Worm (Caenorhabditis elegans) whole organism, mixed stage, embryonic: ENCODE results near the gene EEED8.12.

ENCODE experiments used
- M03D4.4 ChIP-seq: sonication (generic microtip); optimal IDR thresholded peaks from 2 replicates; lab custom pipeline; 2017; ENCODE audit warnings: mild to moderate bottlenecking, missing genetic modification characterization, missing compliant biosample characterization
- bed-3 ChIP-seq: fragments of 200-800 bp; sonication (Bioruptor generic); optimal IDR thresholded peaks from 3 replicates; lab custom pipeline; 2018; ENCODE audit warnings: mild to moderate bottlenecking, missing genetic modification characterization, moderate library complexity, missing compliant biosample characterization
- blmp-1 ChIP-seq: fragments of 150-350 bp; optimal IDR thresholded peaks from 2 replicates; lab custom pipeline; 2014; ENCODE audit warnings: missing biosample characterization, missing genetic modification characterization
- ceh-39 ChIP-seq: fragments of 150-350 bp; optimal IDR thresholded peaks from 2 replicates; lab custom pipeline; 2014; ENCODE audit warnings: missing biosample characterization, missing genetic modification characterization
- ceh-43 ChIP-seq: fragments of 200-800 bp; sonication (Bioruptor generic); optimal IDR thresholded peaks from 2 replicates; lab custom pipeline; 2018; ENCODE audit warnings: mild to moderate bottlenecking, missing genetic modification characterization, moderate library complexity, missing compliant biosample characterization
- ceh-83 ChIP-seq: fragments of 200-800 bp; sonication (Bioruptor generic); optimal IDR thresholded peaks from 2 replicates; lab custom pipeline; 2018; ENCODE audit warnings: mild to moderate bottlenecking, missing genetic modification characterization, missing compliant biosample characterization
- ces-1 ChIP-seq: fragments of 150-350 bp; optimal IDR thresholded peaks from 2 replicates; lab custom pipeline; 2014; ENCODE audit warnings: missing biosample characterization, missing genetic modification reagents, missing genetic modification characterization
- cnd-1 ChIP-seq: fragments of 200-800 bp; sonication (Bioruptor generic); optimal IDR thresholded peaks from 2 replicates; lab custom pipeline; 2018; ENCODE audit warnings: mild to moderate bottlenecking, missing genetic modification characterization, missing compliant biosample characterization
- drap-1 ChIP-seq: fragments of 200-800 bp; sonication (Bioruptor generic); optimal IDR thresholded peaks from 3 replicates; lab custom pipeline; 2018; ENCODE audit warnings: mild to moderate bottlenecking, missing genetic modification characterization, missing compliant biosample characterization
- elt-1 ChIP-seq: sonication (generic microtip); optimal IDR thresholded peaks from 2 replicates; lab custom pipeline; 2017; ENCODE audit warnings: missing genetic modification characterization, mild to moderate bottlenecking, missing compliant biosample characterization, antibody characterized with exemption, moderate library complexity, borderline replicate concordance; ENCODE audit not compliant: insufficient read depth
- elt-3 ChIP-seq: fragments of 150-350 bp; optimal IDR thresholded peaks from 2 replicates; lab custom pipeline; 2014; ENCODE audit warnings: missing biosample characterization, missing genetic modification characterization
- flh-1 ChIP-seq: fragments of 200-800 bp; sonication (Bioruptor generic); optimal IDR thresholded peaks from 2 replicates; lab custom pipeline; 2018; ENCODE audit warnings: mild to moderate bottlenecking, missing genetic modification characterization, moderate library complexity, missing compliant biosample characterization
- ham-2 ChIP-seq: fragments of 200-800 bp; sonication (Bioruptor generic); optimal IDR thresholded peaks from 2 replicates; lab custom pipeline; 2018; ENCODE audit warnings: mild to moderate bottlenecking, missing genetic modification characterization, missing compliant biosample characterization
- hlh-1 ChIP-seq: fragments of 150-350 bp; optimal IDR thresholded peaks from 2 replicates; lab custom pipeline; 2014; ENCODE audit warnings: missing biosample characterization, missing genetic modification reagents, missing genetic modification characterization
- lin-13 ChIP-seq: fragments of 150-350 bp; optimal IDR thresholded peaks from 2 replicates; lab custom pipeline; 2014; ENCODE audit warnings: missing biosample characterization, missing genetic modification characterization
- lin-32 ChIP-seq: fragments of 200-800 bp; sonication (Bioruptor generic); optimal IDR thresholded peaks from 2 replicates; lab custom pipeline; 2018; ENCODE audit warnings: mild to moderate bottlenecking, missing genetic modification characterization, missing compliant biosample characterization
- lsy-2 ChIP-seq: fragments of 150-350 bp; optimal IDR thresholded peaks from 2 replicates; lab custom pipeline; 2014; ENCODE audit warnings: missing biosample characterization, missing genetic modification characterization
- mab-5 ChIP-seq: fragments of 150-350 bp; optimal IDR thresholded peaks from 2 replicates; lab custom pipeline; 2014; ENCODE audit warnings: missing biosample characterization, missing genetic modification characterization
- mep-1 ChIP-seq: fragments of 150-350 bp; optimal IDR thresholded peaks from 2 replicates; lab custom pipeline; 2017; ENCODE audit warnings: missing biosample characterization, missing genetic modification reagents, missing genetic modification characterization, inconsistent platforms
- mls-2 ChIP-seq: sonication (generic microtip); optimal IDR thresholded peaks from 2 replicates; lab custom pipeline; 2016; ENCODE audit warnings: mild to moderate bottlenecking, missing genetic modification characterization, moderate library complexity, missing compliant biosample characterization
- nhr-12 ChIP-seq: fragments of 150-350 bp; optimal IDR thresholded peaks from 2 replicates; lab custom pipeline; 2014; ENCODE audit warnings: missing biosample characterization, missing genetic modification characterization
- nhr-2 ChIP-seq: fragments of 150-350 bp; optimal IDR thresholded peaks from 2 replicates; lab custom pipeline; 2014; ENCODE audit warnings: missing biosample characterization, missing genetic modification characterization
- nhr-237 ChIP-seq: fragments of 150-350 bp; optimal IDR thresholded peaks from 2 replicates; lab custom pipeline; 2014; ENCODE audit warnings: missing biosample characterization, missing genetic modification characterization
- nhr-28 ChIP-seq: fragments of 150-350 bp; optimal IDR thresholded peaks from 2 replicates; lab custom pipeline; 2014; ENCODE audit warnings: missing biosample characterization, missing genetic modification characterization
- nhr-76 ChIP-seq: sonication (generic microtip); optimal IDR thresholded peaks from 2 replicates; lab custom pipeline; 2017; ENCODE audit warnings: missing biosample characterization, missing genetic modification characterization
- pha-4 ChIP-seq: fragments of 150-350 bp; optimal IDR thresholded peaks from 2 replicates; lab custom pipeline; 2018; ENCODE audit warnings: missing biosample characterization, missing genetic modification reagents, missing genetic modification characterization
- sem-2 ChIP-seq: fragments of 200-800 bp; sonication (Bioruptor generic); optimal IDR thresholded peaks from 2 replicates; lab custom pipeline; 2018; ENCODE audit warnings: mild to moderate bottlenecking, missing genetic modification characterization, missing compliant biosample characterization
- snpc-4 ChIP-seq: fragments of 150-350 bp; optimal IDR thresholded peaks from 2 replicates; lab custom pipeline; 2014; ENCODE audit warnings: missing biosample characterization, missing genetic modification characterization
- sptf-1 ChIP-seq: sonication (generic microtip); optimal IDR thresholded peaks from 2 replicates; lab custom pipeline; 2017; ENCODE audit warnings: mild to moderate bottlenecking, missing genetic modification characterization, moderate library complexity, missing compliant biosample characterization
- tbx-8 ChIP-seq: fragments of 200-800 bp; sonication (Bioruptor generic); optimal IDR thresholded peaks from 2 replicates; lab custom pipeline; 2018; ENCODE audit warnings: mild to moderate bottlenecking, missing genetic modification characterization, moderate library complexity, missing compliant biosample characterization
- unc-120 ChIP-seq: sonication (generic microtip); optimal IDR thresholded peaks from 2 replicates; lab custom pipeline; 2017; ENCODE audit warnings: missing genetic modification characterization, missing compliant biosample characterization; ENCODE audit not compliant: poor library complexity, severe bottlenecking
- unc-39 ChIP-seq: fragments of 150-350 bp; optimal IDR thresholded peaks from 2 replicates; lab custom pipeline; 2014; ENCODE audit warnings: missing biosample characterization, missing genetic modification characterization
- unc-62 ChIP-seq: fragments of 150-350 bp; optimal IDR thresholded peaks from 2 replicates; lab custom pipeline; 2014; ENCODE audit warnings: missing biosample characterization, missing genetic modification reagents, missing genetic modification characterization
- zip-8 ChIP-seq: fragments of 150-350 bp; optimal IDR thresholded peaks from 2 replicates; lab custom pipeline; 2014; ENCODE audit warnings: missing biosample characterization, missing genetic modification characterization
- ztf-11 ChIP-seq: fragments of 150-350 bp; optimal IDR thresholded peaks from 2 replicates; lab custom pipeline; 2014; ENCODE audit warnings: missing biosample characterization, missing genetic modification characterization

Gene EEED8.12

DNA sequence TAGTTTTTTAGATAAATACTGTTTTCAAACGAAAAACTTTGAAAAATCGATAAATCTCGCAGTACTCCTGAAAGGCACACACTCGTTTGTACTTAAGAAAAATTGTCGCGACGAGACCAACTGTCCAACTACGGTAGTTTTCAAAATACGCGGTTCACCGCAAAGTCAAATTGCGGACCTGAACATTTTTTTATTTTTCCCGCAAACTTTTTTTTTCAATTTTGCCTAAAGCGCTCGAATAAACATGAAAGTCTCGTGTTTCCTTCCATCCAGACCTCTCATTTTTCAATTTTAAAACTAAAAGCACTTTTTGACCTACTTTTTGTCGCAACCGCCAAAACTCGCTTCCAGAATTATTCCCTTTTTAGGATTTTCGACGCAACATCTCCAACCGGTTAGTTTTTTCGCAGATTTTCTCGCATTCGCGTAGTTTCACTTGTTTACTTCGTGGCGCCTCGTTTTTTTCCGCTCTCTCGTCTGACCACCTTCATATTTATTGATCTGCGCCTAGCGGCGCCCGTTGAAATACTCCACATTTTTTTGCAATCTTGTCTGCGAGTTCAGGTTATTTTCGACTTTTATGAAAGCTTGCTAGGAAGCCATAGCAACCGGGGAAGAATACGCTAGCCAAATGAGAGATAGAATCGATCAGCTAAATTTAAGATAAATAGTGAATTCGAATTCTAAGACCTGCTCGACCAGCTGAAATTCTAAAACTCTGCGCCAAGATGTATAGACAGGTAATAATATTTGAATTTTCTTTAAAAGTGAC lies 31.2 kb downstream of the EEED8.12 start, which contains the start of gene prdx-2:
Gene prdx-2, plus strand, starts transcription at position 729 of the 772 bp plus-strand sequence.
- TF ChIP-seq lin-32 = no peak
- peak; percentile 70 for TF ChIP-seq lsy-2 (tag; lab: Kevin White, UChicago)

- no peak for TF ChIP-seq ztf-11 (tag; lab: Kevin White, UChicago)
- no peak for TF ChIP-seq pha-4 (tag; lab: Kevin White, UChicago)
- TF ChIP-seq snpc-4 = no peak
- no peak for TF ChIP-seq mab-5
- TF ChIP-seq tbx-8 (GFP tag; lab: Kevin White, UChicago) = no peak
- TF ChIP-seq ceh-43 = no peak
- TF ChIP-seq lin-32 = no peak
- no peak for TF ChIP-seq zip-8 (tag; lab: Kevin White, UChicago)
- no peak for TF ChIP-seq sem-2
- no peak for TF ChIP-seq ces-1 (GFP tag; lab: Kevin White, UChicago)
- no peak for TF ChIP-seq hlh-1 (tag; lab: Kevin White, UChicago)
- no peak for TF ChIP-seq unc-62 (GFP tag; lab: Kevin White, UChicago)
- no peak for TF ChIP-seq mep-1 (tag; lab: Kevin White, UChicago)
- no peak for TF ChIP-seq bed-3
- TF ChIP-seq nhr-76 (tag; lab: Kevin White, UChicago) = no peak
- no peak for TF ChIP-seq sptf-1
- TF ChIP-seq nhr-28 (tag; lab: Kevin White, UChicago) = no peak
- no peak for TF ChIP-seq lin-13
These were observed 33.9 kb downstream of the EEED8.12 start, which contains the start of gene algn-2 for ce11 chrII:5374967-5375366. algn-2 (plus strand) TSS chrII:5375267.

DNA sequence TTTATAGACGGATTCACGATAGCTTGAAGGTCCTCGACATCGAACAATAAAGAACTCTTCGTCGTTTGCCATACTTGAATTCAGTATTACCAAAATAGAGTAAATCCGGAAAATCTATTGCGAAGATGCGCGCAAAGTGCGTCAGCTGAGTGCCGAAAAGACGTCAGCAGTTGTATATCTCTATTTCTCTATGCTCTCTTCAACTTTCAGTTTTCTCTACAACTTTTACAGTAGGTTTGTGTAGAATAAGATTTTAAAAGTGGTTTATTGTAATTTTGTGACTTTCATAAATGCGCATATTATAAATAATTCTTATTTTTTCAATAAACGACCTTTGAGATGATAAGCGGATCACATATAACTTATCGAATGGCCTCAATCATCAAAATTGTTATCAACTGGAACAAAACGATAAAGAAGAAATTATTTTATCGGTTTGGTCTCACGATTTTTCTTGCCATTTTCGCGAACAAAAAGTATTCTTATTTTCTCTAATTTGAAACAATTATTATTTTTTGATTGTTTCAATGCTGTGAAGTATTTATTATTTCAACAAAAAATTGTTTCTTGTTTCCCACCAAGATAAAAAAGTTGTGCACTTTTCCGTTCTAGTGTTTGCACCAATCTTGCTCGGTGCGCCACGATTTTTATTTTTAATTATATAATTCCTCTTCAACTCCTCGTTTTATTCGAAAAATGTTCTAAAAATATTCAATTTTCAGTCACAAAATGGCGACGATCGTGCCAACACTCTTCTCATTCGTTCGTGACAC lies 35.4 kb downstream of the EEED8.12 start, which contains the start of the genes agt-2 and F09E5.3:
Gene agt-2, minus strand, starts transcription at position 553 of the 773 bp plus-strand sequence.
Gene F09E5.3, plus strand, starts transcription at position 723 of the 773 bp plus-strand sequence.
- TF ChIP-seq hlh-1 (tag; lab: Kevin White, UChicago) (peak; percentile 37), blmp-1 (tag; lab: Kevin White, UChicago) (peak; percentile 3), unc-39 (tag; lab: Kevin White, UChicago) (no peak), mls-2 (tag; lab: Kevin White, UChicago) (peak; percentile 17), M03D4.4 (tag; lab: Kevin White, UChicago) (peak; percentile 9), sem-2 (no peak), zip-8 (tag; lab: Kevin White, UChicago) (no peak), drap-1 (GFP tag; lab: Kevin White, UChicago) (peak; percentile 53), ztf-11 (tag; lab: Kevin White, UChicago) (peak; percentile 53), sptf-1 (peak; percentile 71), nhr-237 (tag; lab: Kevin White, UChicago) (peak; percentile 77), cnd-1 (tag; lab: Kevin White, UChicago) (peak; percentile 36), pha-4 (tag; lab: Kevin White, UChicago) (peak; percentile 95), nhr-12 (no peak), lin-13 (peak; percentile 90), tbx-8 (GFP tag; lab: Kevin White, UChicago) (no peak), nhr-76 (tag; lab: Kevin White, UChicago) (no peak), unc-120 (tag; lab: Kevin White, UChicago) (no peak), flh-1 (GFP tag; lab: Kevin White, UChicago) (no peak), mep-1 (tag; lab: Kevin White, UChicago) (peak; percentile 90), bed-3 (no peak), lin-32 (no peak), snpc-4 (no peak), mab-5 (no peak), nhr-2 (tag; lab: Kevin White, UChicago) (peak; percentile 13), ceh-43 (no peak), ces-1 (GFP tag; lab: Kevin White, UChicago) (peak; percentile 74), ceh-83 (GFP tag; lab: Kevin White, UChicago) (peak; percentile 47), unc-62 (GFP tag; lab: Kevin White, UChicago) (peak; percentile 26), elt-3 (tag; lab: Kevin White, UChicago) (no peak), lsy-2 (tag; lab: Kevin White, UChicago) (peak; percentile 89), ham-2 (no peak), nhr-28 (tag; lab: Kevin White, UChicago) (no peak), elt-1 (tag; lab: Kevin White, UChicago) (no peak), ceh-39 (tag; lab: Kevin White, UChicago) (peak; percentile 68)
